Worm (Caenorhabditis elegans): ENCODE data around the gene F19B10.10.

The F19B10.10 gene

DNA sequence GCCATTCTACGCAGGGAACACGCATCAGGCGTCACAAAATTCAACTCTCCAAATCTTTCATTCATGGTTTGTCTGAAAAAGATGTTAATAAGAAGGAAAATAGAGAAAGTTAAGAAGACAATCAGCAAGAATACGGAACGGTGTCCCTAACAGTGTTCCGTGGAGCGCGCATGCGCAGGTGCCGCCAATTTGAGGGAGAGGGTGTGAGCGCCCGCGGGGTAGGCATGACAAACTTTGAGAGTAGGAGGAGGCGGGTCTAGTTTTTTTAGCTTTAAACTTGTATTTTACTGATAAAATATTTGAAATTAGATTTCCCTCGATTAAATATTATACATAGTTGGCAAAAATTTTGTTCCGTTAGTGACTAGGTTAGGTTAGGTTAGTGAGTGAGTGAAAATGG, 849 bp downstream of the F19B10.10 start:
- TF ChIP-seq rbr-2 (tag; optimal IDR thresholded peaks at IDR 0.05) (no peak), F44E2.7 (GFP tag; IDR thresholded peaks at IDR 0.05) (no peak), attf-4 (tag; optimal IDR thresholded peaks at IDR 0.05) (no peak), set-16 (GFP tag; IDR thresholded peaks at IDR 0.05) (no peak), mes-2 (tag; optimal IDR thresholded peaks at IDR 0.05; ENCODE audit: poor library complexity, severe bottlenecking) (no peak), daf-12 (tag; optimal IDR thresholded peaks at IDR 0.05) (no peak), duxl-1 (tag; optimal IDR thresholded peaks at IDR 0.05; ENCODE audit: poor library complexity) (no peak)

DNA sequence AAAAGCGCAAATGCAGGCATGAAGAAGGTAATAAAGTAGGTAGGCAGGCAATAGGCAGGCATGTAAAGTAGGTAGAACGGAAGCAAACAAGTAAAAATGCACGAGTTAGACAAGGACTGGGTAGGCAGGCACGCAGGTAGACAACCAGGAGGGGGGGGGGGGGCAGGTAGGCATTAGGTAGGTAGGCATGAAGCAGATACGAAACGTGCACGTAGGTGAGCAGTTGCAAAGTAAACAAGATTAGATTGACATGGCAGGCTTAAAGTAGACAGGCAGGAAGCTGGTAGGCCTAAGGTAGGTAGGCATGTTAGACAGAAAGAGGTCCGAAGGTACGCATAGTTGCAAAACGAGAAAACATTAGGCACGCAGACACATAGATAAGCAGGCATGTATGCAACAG, 2.2 kb downstream of the F19B10.10 start:
- TF ChIP-seq unc-62 (GFP tag; optimal IDR thresholded peaks at IDR 0.05 in 1 of 2) (peak in 1 of 2 experiments; percentile 92), unc-62 (tag; optimal IDR thresholded peaks at IDR 0.05) (no peak), zfp-2 (tag; optimal IDR thresholded peaks at IDR 0.05) (no peak)

DNA sequence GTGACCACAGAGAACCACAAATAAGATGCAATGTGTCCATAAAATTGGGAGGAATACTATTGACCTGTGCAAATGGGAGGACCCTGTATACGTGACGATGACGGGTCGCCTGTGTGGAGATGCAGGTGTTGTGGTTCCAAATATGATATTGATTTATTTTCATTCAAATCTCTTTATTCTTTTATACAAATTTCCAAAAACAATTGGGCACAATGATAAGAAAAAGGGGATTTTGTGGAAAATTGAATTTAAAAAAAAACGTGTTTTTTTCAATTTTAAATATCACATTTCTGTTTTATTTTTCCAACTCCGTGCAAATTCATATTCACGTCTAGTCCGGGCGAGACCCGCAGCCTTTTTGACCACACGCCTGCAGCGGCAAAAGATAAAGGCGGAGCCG, 6.0 kb downstream of the F19B10.10 start, which contains the start of gene F19B10.2:
F19B10.2 (plus strand) TSS at position 301 of the 400 bp plus-strand sequence.
- TF ChIP-seq F10B5.3 (tag; optimal IDR thresholded peaks at IDR 0.05) = no peak
- no peak for TF ChIP-seq F44E2.7 (GFP tag; IDR thresholded peaks at IDR 0.05)
- TF ChIP-seq jun-1 (tag; optimal IDR thresholded peaks at IDR 0.05) = no peak
- no peak for TF ChIP-seq ceh-32 (tag; optimal IDR thresholded peaks at IDR 0.05; ENCODE audit: poor library complexity)
- no peak for TF ChIP-seq nhr-48 (tag; optimal IDR thresholded peaks at IDR 0.05)
- TF ChIP-seq ceh-62 (tag; optimal IDR thresholded peaks at IDR 0.05) = no peak
- no peak for TF ChIP-seq mdl-1 (tag; optimal IDR thresholded peaks at IDR 0.05)
- no peak for TF ChIP-seq nhr-6 (tag; optimal IDR thresholded peaks at IDR 0.05)
- no peak for TF ChIP-seq lin-1 (GFP tag; IDR thresholded peaks at IDR 0.05)
- no peak for TF ChIP-seq ZK546.5 (tag; optimal IDR thresholded peaks at IDR 0.05)
- no peak for TF ChIP-seq Y5F2A.4 (GFP tag; optimal IDR thresholded peaks at IDR 0.05)
- no peak for TF ChIP-seq pha-4 (GFP tag; IDR thresholded peaks at IDR 0.05)
- no peak for TF ChIP-seq pha-4 (tag; optimal IDR thresholded peaks at IDR 0.05)

DNA sequence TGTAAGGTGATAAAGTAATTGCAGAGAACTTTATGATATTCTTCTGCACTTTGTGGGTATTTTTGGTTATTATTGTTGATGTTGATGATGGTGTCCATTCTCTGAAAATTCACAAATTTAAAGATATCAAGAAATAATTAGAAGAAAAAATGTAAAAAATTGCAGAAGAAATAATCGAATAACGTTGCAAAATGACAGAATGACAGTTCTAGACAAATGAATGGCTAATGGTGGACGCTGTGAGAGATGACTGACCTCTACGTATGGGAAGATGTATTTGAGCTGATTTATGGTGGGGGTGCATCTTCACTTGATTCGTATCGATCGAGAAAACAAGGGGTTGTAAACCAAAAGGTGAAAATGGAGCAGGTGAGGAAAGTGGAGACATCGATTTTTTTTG, 7.7 kb downstream of the F19B10.10 start, which contains the start of gene sea-1:
sea-1 (minus strand) TSS at position 101 of the 400 bp plus-strand sequence.
- TF ChIP-seq F26F4.8 (GFP tag; conservative IDR thresholded peaks at IDR 0.05) = no peak
- TF ChIP-seq daf-12 (tag; optimal IDR thresholded peaks at IDR 0.05) = no peak
- TF ChIP-seq R02D3.7 (tag; optimal IDR thresholded peaks at IDR 0.05) = no peak
- TF ChIP-seq ceh-82 (tag; optimal IDR thresholded peaks at IDR 0.05) = no peak
- no peak for TF ChIP-seq lin-29 (GFP tag; IDR thresholded peaks at IDR 0.05)
- TF ChIP-seq mdt-29 (GFP tag; IDR thresholded peaks at IDR 0.05) = no peak
- TF ChIP-seq mep-1 (tag; optimal IDR thresholded peaks at IDR 0.05) = no peak
- TF ChIP-seq Y75B8A.6 (GFP tag; IDR thresholded peaks at IDR 0.05) = no peak
- TF ChIP-seq attf-4 (tag; optimal IDR thresholded peaks at IDR 0.05) = no peak

DNA sequence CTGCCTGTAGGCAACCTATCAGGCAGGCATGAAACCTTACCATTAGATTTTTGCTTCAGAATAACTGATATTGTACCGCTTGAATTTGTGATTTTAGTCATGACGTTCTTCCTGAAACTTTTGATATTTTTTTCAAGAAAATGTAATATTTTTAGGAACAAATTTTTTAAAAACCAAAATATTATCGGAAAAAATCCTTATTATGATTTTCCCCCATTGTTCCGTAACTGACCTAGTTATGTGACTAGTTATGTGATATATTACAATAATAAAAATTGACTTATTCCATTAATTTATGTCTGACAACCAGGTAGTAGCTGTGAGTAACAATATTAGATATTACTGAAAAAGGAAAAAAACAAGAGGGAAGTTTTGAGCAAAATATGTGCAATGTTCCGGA, 10.3 kb downstream of the F19B10.10 start, which contains the start of gene srx-98:
srx-98 (minus strand) TSS at position 101 of the 400 bp plus-strand sequence.
- TF ChIP-seq lin-38 (GFP tag; IDR thresholded peaks at IDR 0.05) = no peak
- TF ChIP-seq hif-1 (tag; optimal IDR thresholded peaks at IDR 0.05) = no peak
- no peak for TF ChIP-seq unc-130 (GFP tag; optimal IDR thresholded peaks at IDR 0.05)
- TF ChIP-seq egl-27 (tag; optimal IDR thresholded peaks at IDR 0.05) = no peak
- TF ChIP-seq T20F7.1 (GFP tag; optimal IDR thresholded peaks at IDR 0.05) = no peak
- TF ChIP-seq fkh-10 (GFP tag; optimal IDR thresholded peaks at IDR 0.05) = no peak
- no peak for TF ChIP-seq nhr-77 (tag; optimal IDR thresholded peaks at IDR 0.05)
- TF ChIP-seq lin-15B (tag; optimal IDR thresholded peaks at IDR 0.05) = no peak
- TF ChIP-seq F10B5.3 (tag; optimal IDR thresholded peaks at IDR 0.05) = no peak
- TF ChIP-seq ztf-11 (tag; optimal IDR thresholded peaks at IDR 0.05) = no peak
- TF ChIP-seq nhr-28 (tag; optimal IDR thresholded peaks at IDR 0.05) = no peak
- TF ChIP-seq dmd-8 (GFP tag; IDR thresholded peaks at IDR 0.05) = no peak
